Worm (Caenorhabditis elegans) whole organism, young adult: ENCODE results near the gene dtmk-1.

Experiments used
- B0019.2 ChIP-seq: fragments of 200-800 bp; sonication (Bioruptor generic); conservative IDR thresholded peaks from 2 replicates; pipeline ENCODE4 v1.3.6; 2022; ENCODE audit warnings: missing genetic modification reagents, missing genetic modification characterization, missing compliant biosample characterization
- B0035.1 ChIP-seq: sonication (generic microtip); optimal IDR thresholded peaks from 2 replicates; lab custom pipeline; 2016; ENCODE audit warnings: missing genetic modification characterization, mild to moderate bottlenecking, missing compliant biosample characterization, missing genotype, missing genetic modification reagents
- C06A6.2 ChIP-seq: fragments of 200-800 bp; sonication (Bioruptor generic); conservative IDR thresholded peaks from 2 replicates; pipeline ENCODE4 v1.3.6; 2022; ENCODE audit warnings: missing genetic modification characterization, missing compliant biosample characterization
- F33H1.4 ChIP-seq: fragments of 200-800 bp; sonication (Bioruptor generic); IDR thresholded peaks from 2 replicates; pipeline ENCODE4 v1.3.6; 2022; ENCODE audit warnings: missing genetic modification reagents, missing genetic modification characterization, missing compliant biosample characterization
- F37B4.10 ChIP-seq: fragments of 200-800 bp; sonication (Bioruptor generic); IDR thresholded peaks from 2 replicates; pipeline ENCODE4 v1.3.6; 2022; ENCODE audit warnings: missing genetic modification characterization, missing compliant biosample characterization
- T07F8.4 ChIP-seq: sonication (generic microtip); optimal IDR thresholded peaks from 2 replicates; lab custom pipeline; 2016; ENCODE audit warnings: mild to moderate bottlenecking, missing genetic modification characterization, moderate library complexity, missing compliant biosample characterization
- Y53F4B.3 ChIP-seq: fragments of 200-800 bp; sonication (Bioruptor generic); IDR thresholded peaks from 2 replicates; pipeline ENCODE4 v1.3.6; 2022; ENCODE audit warnings: missing genetic modification reagents, missing genetic modification characterization, missing compliant biosample characterization
- Y53G8AR.9 ChIP-seq: fragments of 200-800 bp; sonication (Bioruptor generic); conservative IDR thresholded peaks from 2 replicates; pipeline ENCODE4 v1.3.6; 2022; ENCODE audit warnings: missing genetic modification reagents, missing genetic modification characterization, missing compliant biosample characterization
- Y67H2A.10 ChIP-seq: fragments of 200-800 bp; sonication (Bioruptor generic); conservative IDR thresholded peaks from 2 replicates; pipeline ENCODE4 v1.3.6; 2022; ENCODE audit warnings: missing genetic modification reagents, missing genetic modification characterization, missing compliant biosample characterization
- ZK185.1 ChIP-seq: sonication (generic microtip); optimal IDR thresholded peaks from 2 replicates; lab custom pipeline; 2016; ENCODE audit warnings: mild to moderate bottlenecking, missing genetic modification characterization, missing compliant biosample characterization; ENCODE audit not compliant: poor library complexity, severe bottlenecking
- akir-1 ChIP-seq: fragments of 200-800 bp; sonication (Bioruptor generic); optimal IDR thresholded peaks from 2 replicates; lab custom pipeline; 2018; ENCODE audit warnings: mild to moderate bottlenecking, missing genetic modification characterization, moderate library complexity, missing compliant biosample characterization
- aptf-3 ChIP-seq: fragments of 200-800 bp; sonication (Bioruptor generic); IDR thresholded peaks from 2 replicates; pipeline ENCODE4 v1.3.6; 2022; ENCODE audit warnings: missing genetic modification characterization, missing compliant biosample characterization
- attf-6 ChIP-seq: fragments of 200-800 bp; sonication (Bioruptor generic); IDR thresholded peaks from 2 replicates; pipeline ENCODE4 v1.3.6; 2022; ENCODE audit warnings: missing genetic modification reagents, missing genetic modification characterization, missing compliant biosample characterization
- bed-1 ChIP-seq: fragments of 200-800 bp; sonication (Bioruptor generic); IDR thresholded peaks from 2 replicates; pipeline ENCODE4 v1.3.6; 2022; ENCODE audit warnings: missing genetic modification reagents, missing genetic modification characterization, missing compliant biosample characterization
- cebp-1 ChIP-seq, 2 experiments: fragments of 200-800 bp in 1 of 2; sonication (Bioruptor generic) in 1 of 2; sonication (generic microtip) in 1 of 2; IDR thresholded peaks in 1 of 2; optimal IDR thresholded peaks in 1 of 2; 2 replicates each; pipeline versions ENCODE4 v1.3.6 to Lab custom; 2017 to 2022; ENCODE audit warnings: missing compliant biosample characterization in 2 of 2, missing genetic modification characterization in 2 of 2, mild to moderate bottlenecking in 1 of 2, missing genetic modification reagents in 1 of 2, moderate library complexity in 1 of 2
- ceh-100 ChIP-seq: fragments of 200-800 bp; sonication (Bioruptor generic); IDR thresholded peaks from 2 replicates; pipeline ENCODE4 v1.3.6; 2022; ENCODE audit warnings: missing genetic modification reagents, missing genetic modification characterization, missing compliant biosample characterization
- ceh-79 ChIP-seq: sonication (generic microtip); optimal IDR thresholded peaks from 2 replicates; lab custom pipeline; 2017; ENCODE audit warnings: mild to moderate bottlenecking, missing genetic modification characterization, missing compliant biosample characterization
- ceh-91 ChIP-seq: fragments of 200-800 bp; sonication (Bioruptor generic); IDR thresholded peaks from 2 replicates; pipeline ENCODE4 v1.3.6; 2022; ENCODE audit warnings: missing genetic modification reagents, missing genetic modification characterization, missing compliant biosample characterization
- fkh-3 ChIP-seq: sonication (generic microtip); optimal IDR thresholded peaks from 2 replicates; lab custom pipeline; 2016; ENCODE audit warnings: mild to moderate bottlenecking, missing genetic modification characterization, missing compliant biosample characterization
- gei-17 ChIP-seq: fragments of 200-800 bp; sonication (Bioruptor generic); optimal IDR thresholded peaks from 2 replicates; lab custom pipeline; 2018; ENCODE audit warnings: mild to moderate bottlenecking, missing genetic modification characterization, missing compliant biosample characterization
- hlh-12 ChIP-seq: sonication (generic microtip); optimal IDR thresholded peaks from 2 replicates; lab custom pipeline; 2016; ENCODE audit warnings: missing genetic modification characterization, missing compliant biosample characterization
- hmg-20 ChIP-seq: fragments of 200-800 bp; sonication (Bioruptor generic); IDR thresholded peaks from 2 replicates; pipeline ENCODE4 v1.3.6; 2022; ENCODE audit warnings: missing genetic modification reagents, missing genetic modification characterization, missing compliant biosample characterization
- hsf-1 ChIP-seq: fragments of 200-800 bp; sonication (Bioruptor generic); IDR thresholded peaks from 2 replicates; pipeline ENCODE4 v1.3.6; 2022; ENCODE audit warnings: missing genetic modification reagents, missing genetic modification characterization, missing compliant biosample characterization
- let-607 ChIP-seq, 2 experiments: fragments of 200-800 bp in 1 of 2; sonication (Bioruptor generic) in 1 of 2; sonication (generic microtip) in 1 of 2; optimal IDR thresholded peaks; 2 replicates each; lab custom pipeline; 2016 to 2018; ENCODE audit warnings: mild to moderate bottlenecking in 2 of 2, missing compliant biosample characterization in 2 of 2, missing genetic modification characterization in 2 of 2, moderate library complexity in 2 of 2, missing genotype in 1 of 2
- lin-35 ChIP-seq, 3 experiments: fragments of 150-350 bp in 2 of 3; sonication (generic microtip) in 1 of 3; optimal IDR thresholded peaks; 2 replicates each; lab custom pipeline; 2014 to 2018; ENCODE audit warnings: missing biosample characterization in 3 of 3, missing genetic modification characterization in 3 of 3, missing genetic modification reagents in 3 of 3
- lin-54 ChIP-seq: fragments of 200-800 bp; sonication (Bioruptor generic); optimal IDR thresholded peaks from 2 replicates; lab custom pipeline; 2018; ENCODE audit warnings: mild to moderate bottlenecking, missing genetic modification characterization, missing compliant biosample characterization
- madf-6 ChIP-seq: fragments of 200-800 bp; sonication (Bioruptor generic); IDR thresholded peaks from 2 replicates; pipeline ENCODE4 v1.3.6; 2022; ENCODE audit warnings: missing genetic modification reagents, missing genetic modification characterization, missing compliant biosample characterization
- mel-28 ChIP-seq: sonication (generic microtip); optimal IDR thresholded peaks from 2 replicates; lab custom pipeline; 2016; ENCODE audit warnings: borderline replicate concordance, mild to moderate bottlenecking, missing genetic modification characterization, missing compliant biosample characterization
- mes-4 ChIP-seq: sonication (generic microtip); optimal IDR thresholded peaks from 2 replicates; lab custom pipeline; 2016; ENCODE audit warnings: missing genotype, missing genetic modification characterization, missing compliant biosample characterization
- nfyb-1 ChIP-seq: fragments of 200-800 bp; sonication (Bioruptor generic); IDR thresholded peaks from 2 replicates; pipeline ENCODE4 v1.3.6; 2022; ENCODE audit warnings: missing genetic modification reagents, missing genetic modification characterization, missing compliant biosample characterization
- nhr-179 ChIP-seq: sonication (generic microtip); optimal IDR thresholded peaks from 2 replicates; lab custom pipeline; 2016; ENCODE audit warnings: mild to moderate bottlenecking, missing genetic modification characterization, missing compliant biosample characterization
- nhr-27 ChIP-seq: fragments of 200-800 bp; sonication (Bioruptor generic); optimal IDR thresholded peaks from 2 replicates; lab custom pipeline; 2018; ENCODE audit warnings: mild to moderate bottlenecking, missing genetic modification characterization, moderate library complexity, missing compliant biosample characterization
- pbrm-1 ChIP-seq: fragments of 200-800 bp; sonication (Bioruptor generic); IDR thresholded peaks from 2 replicates; pipeline ENCODE4 v1.3.6; 2022; ENCODE audit warnings: missing genetic modification reagents, missing genetic modification characterization, missing compliant biosample characterization
- rcor-1 ChIP-seq: fragments of 200-800 bp; sonication (Bioruptor generic); IDR thresholded peaks from 2 replicates; pipeline ENCODE4 v1.3.6; 2022; ENCODE audit warnings: missing genetic modification reagents, missing genetic modification characterization, missing compliant biosample characterization
- sdz-38 ChIP-seq: sonication (generic microtip); optimal IDR thresholded peaks from 2 replicates; lab custom pipeline; 2016; ENCODE audit warnings: missing genotype, missing genetic modification characterization, missing compliant biosample characterization
- snpc-1.1 ChIP-seq: sonication (generic microtip); optimal IDR thresholded peaks from 2 replicates; lab custom pipeline; 2017; ENCODE audit warnings: missing genetic modification characterization, mild to moderate bottlenecking, missing compliant biosample characterization, antibody characterized with exemption, moderate library complexity, missing genotype, missing genetic modification reagents; ENCODE audit not compliant: insufficient read depth
- snpc-3.4 ChIP-seq: sonication (generic microtip); optimal IDR thresholded peaks from 2 replicates; lab custom pipeline; 2017; ENCODE audit warnings: missing genetic modification characterization, mild to moderate bottlenecking, missing compliant biosample characterization, antibody characterized with exemption, moderate library complexity, missing genotype, missing genetic modification reagents
- snpc-4 ChIP-seq, 5 experiments: fragments of 150-350 bp in 1 of 5; sonication (generic microtip) in 4 of 5; optimal IDR thresholded peaks; 2 replicates each; lab custom pipeline; 2014 to 2018; ENCODE audit warnings: missing genetic modification characterization in 5 of 5, missing biosample characterization in 3 of 5, antibody characterized with exemption in 2 of 5, mild to moderate bottlenecking in 2 of 5, missing compliant biosample characterization in 2 of 5, missing genotype in 2 of 5, moderate library complexity in 2 of 5, missing genetic modification reagents in 1 of 5
- somi-1 ChIP-seq: fragments of 200-800 bp; sonication (Bioruptor generic); optimal IDR thresholded peaks from 2 replicates; lab custom pipeline; 2018; ENCODE audit warnings: mild to moderate bottlenecking, missing genetic modification characterization, missing compliant biosample characterization
- sptf-2 ChIP-seq: fragments of 200-800 bp; sonication (Bioruptor generic); optimal IDR thresholded peaks from 2 replicates; lab custom pipeline; 2018; ENCODE audit warnings: mild to moderate bottlenecking, missing genetic modification characterization, missing compliant biosample characterization
- tbp1 ChIP-seq: fragments of 200-800 bp; sonication (Bioruptor generic); optimal IDR thresholded peaks from 2 replicates; lab custom pipeline; 2018; ENCODE audit warnings: mild to moderate bottlenecking, missing genetic modification characterization, missing compliant biosample characterization
- xnd-1 ChIP-seq: sonication (generic microtip); optimal IDR thresholded peaks from 2 replicates; lab custom pipeline; 2016; ENCODE audit warnings: missing genotype, missing genetic modification reagents, missing genetic modification characterization, missing compliant biosample characterization
- zim-3 ChIP-seq: sonication (generic microtip); optimal IDR thresholded peaks from 2 replicates; lab custom pipeline; 2017; ENCODE audit warnings: mild to moderate bottlenecking, missing genetic modification characterization, moderate library complexity, missing compliant biosample characterization
- ztf-18 ChIP-seq: sonication (generic microtip); optimal IDR thresholded peaks from 2 replicates; lab custom pipeline; 2016; ENCODE audit warnings: missing genotype, mild to moderate bottlenecking, missing genetic modification characterization, missing compliant biosample characterization
- ztf-26 ChIP-seq: sonication (generic microtip); optimal IDR thresholded peaks from 2 replicates; lab custom pipeline; 2017; ENCODE audit warnings: missing genetic modification characterization, missing compliant biosample characterization
- ztf-6 ChIP-seq: fragments of 200-800 bp; sonication (Bioruptor generic); IDR thresholded peaks from 2 replicates; pipeline ENCODE4 v1.3.6; 2022; ENCODE audit warnings: missing genetic modification reagents, missing genetic modification characterization, missing compliant biosample characterization

Gene dtmk-1

ce11 chrII:9940430-9940829, 26.5 kb downstream of the dtmk-1 start, which contains the start of gene ufd-3 (continued):
- TF ChIP-seq B0019.2 (GFP tag; lab: Robert Waterston, UW) (no peak), zim-3 (tag; lab: Kevin White, UChicago) (no peak), fkh-3 (tag; lab: Kevin White, UChicago) (no peak), gei-17 (GFP tag; lab: Kevin White, UChicago) (no peak), snpc-4 (GFP tag; optimal IDR thresholded peaks at IDR 0.05; lab: Kevin White, UChicago) (peak; percentile 5), snpc-4 (tag; optimal IDR thresholded peaks at IDR 0.05; lab: Kevin White, UChicago) (peak; percentile 9 to 34 (median 24)), snpc-1.1 (no peak), akir-1 (GFP tag; lab: Kevin White, UChicago) (peak; percentile 24), C06A6.2 (no peak), mel-28 (tag; lab: Kevin White, UChicago) (no peak), Y53G8AR.9 (GFP tag; lab: Robert Waterston, UW) (no peak), bed-1 (GFP tag; lab: Robert Waterston, UW) (no peak), rcor-1 (GFP tag; lab: Robert Waterston, UW) (peak; percentile 64; the same call in 1 of the 2 replicates), T07F8.4 (no peak), B0035.1 (tag; lab: Kevin White, UChicago) (peak; percentile 58), aptf-3 (GFP tag; lab: Robert Waterston, UW) (no peak), lin-54 (peak; percentile 99), tbp1 (GFP tag; lab: Kevin White, UChicago) (peak; percentile 42), somi-1 (GFP tag; lab: Kevin White, UChicago) (peak; percentile 51), cebp-1 (GFP tag; IDR thresholded peaks at IDR 0.05; lab: Robert Waterston, UW) (no peak), cebp-1 (tag; optimal IDR thresholded peaks at IDR 0.05; lab: Kevin White, UChicago) (peak; percentile 63), ZK185.1 (tag; lab: Kevin White, UChicago) (peak; percentile 93), madf-6 (GFP tag; lab: Robert Waterston, UW) (peak; percentile 75), Y53F4B.3 (no peak), xnd-1 (tag; lab: Kevin White, UChicago) (peak; percentile 53), pbrm-1 (peak; percentile 54; the same call in 1 of the 2 replicates), hmg-20 (GFP tag; lab: Robert Waterston, UW) (no peak), nhr-27 (tag; lab: Kevin White, UChicago) (peak; percentile 27), ceh-91 (GFP tag; lab: Robert Waterston, UW) (peak; percentile 19; the same call in 1 of the 2 replicates), let-607 (tag; optimal IDR thresholded peaks at IDR 0.05; lab: Kevin White, UChicago) (peak in 1 of 2 experiments; percentile 33), hsf-1 (no peak; the same call in 1 of the 2 replicates), nfyb-1 (GFP tag; lab: Robert Waterston, UW) (no peak), snpc-3.4 (tag; lab: Kevin White, UChicago) (peak; percentile 58), lin-35 (GFP tag; optimal IDR thresholded peaks at IDR 0.05; lab: Kevin White, UChicago) (peak; percentile 40 to 96 (median 44)), Y67H2A.10 (GFP tag; lab: Robert Waterston, UW) (peak; percentile 45; the same call in 1 of the 2 replicates), sptf-2 (no peak), mes-4 (tag; lab: Kevin White, UChicago) (no peak), hlh-12 (tag; lab: Kevin White, UChicago) (no peak), ceh-79 (tag; lab: Kevin White, UChicago) (no peak), ztf-6 (GFP tag; lab: Robert Waterston, UW) (no peak), ztf-26 (peak; percentile 23), nhr-179 (no peak), F33H1.4 (GFP tag; lab: Robert Waterston, UW) (peak; percentile 43; the same call in 1 of the 2 replicates), ztf-18 (tag; lab: Kevin White, UChicago) (peak; percentile 41), sdz-38 (tag; lab: Kevin White, UChicago) (no peak), F37B4.10 (no peak), attf-6 (GFP tag; lab: Robert Waterston, UW) (0 out of 2 replicates have a peak, but pooled peaks have one; percentile 22), ceh-100 (peak; percentile 58)
